Worm (Caenorhabditis elegans): ENCODE measurements around the gene F28C6.5.

The F28C6.5 gene

DNA sequence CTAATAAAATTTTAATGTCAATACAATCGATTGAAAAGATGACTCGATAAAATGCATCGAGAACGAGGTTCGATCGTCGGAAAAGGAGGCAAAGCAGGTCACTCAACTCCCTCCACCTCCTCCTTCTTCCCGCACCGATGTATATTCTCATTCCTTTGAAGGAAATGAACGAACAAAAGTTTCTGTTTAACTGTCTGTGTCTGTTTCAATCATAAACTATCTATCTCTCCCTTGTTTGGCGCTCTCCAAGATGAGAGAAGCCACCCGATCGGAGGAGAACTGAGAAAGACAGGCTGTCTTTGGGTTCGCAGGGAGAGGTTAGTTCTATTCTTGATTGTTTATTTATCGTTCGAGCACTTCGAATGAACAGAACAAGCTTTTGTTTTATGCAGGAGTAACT is 41.8 kb downstream of the F28C6.5 start, which contains the start of gene D2085.7:
D2085.7 (plus strand) TSS at position 251 of the 400 bp plus-strand sequence.
- TF ChIP-seq hmbx-1 (tag; optimal IDR thresholded peaks at IDR 0.05) (no peak), sea-1 (GFP tag; conservative IDR thresholded peaks at IDR 0.05) (no peak), ets-7 (tag; optimal IDR thresholded peaks at IDR 0.05) (no peak), hnd-1 (tag; optimal IDR thresholded peaks at IDR 0.05) (no peak), ceh-13 (GFP tag; optimal IDR thresholded peaks at IDR 0.05) (no peak), hmg-4 (GFP tag; optimal IDR thresholded peaks at IDR 0.05) (no peak), tra-4 (tag; optimal IDR thresholded peaks at IDR 0.05) (no peak), tbx-37 (GFP tag; conservative IDR thresholded peaks at IDR 0.05) (no peak), F13C5.2 (tag; optimal IDR thresholded peaks at IDR 0.05) (no peak), aly-1 (tag; optimal IDR thresholded peaks at IDR 0.05) (no peak), flt-1 (GFP tag; IDR thresholded peaks at IDR 0.05) (no peak), tbx-11 (GFP tag; IDR thresholded peaks at IDR 0.05) (no peak), pes-1 (GFP tag; IDR thresholded peaks at IDR 0.05) (no peak), ceh-36 (tag; optimal IDR thresholded peaks at IDR 0.05) (no peak), ama-1 (optimal IDR thresholded peaks at IDR 0.05) (no peak), scrt-1 (GFP tag; IDR thresholded peaks at IDR 0.05) (no peak), B0310.2 (tag; optimal IDR thresholded peaks at IDR 0.05) (no peak)

DNA sequence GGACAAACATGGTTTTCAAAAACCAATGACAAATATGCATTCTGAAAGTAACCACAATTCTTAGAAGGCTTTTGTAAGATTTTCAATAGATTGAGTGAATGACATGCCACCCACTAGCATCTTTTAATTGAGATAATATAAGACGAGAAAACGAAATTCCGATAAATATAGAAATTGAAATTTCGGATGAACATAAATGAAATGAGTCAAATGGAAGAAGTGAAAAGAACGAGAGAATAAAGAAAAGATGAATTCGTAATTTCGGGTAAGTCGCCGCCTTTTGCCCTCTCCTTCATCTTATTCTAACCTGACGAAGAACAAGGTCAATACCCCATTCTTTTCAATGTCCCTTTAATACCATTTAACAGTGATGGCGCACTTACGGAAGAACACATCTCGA is 43.1 kb downstream of the F28C6.5 start:
- TF ChIP-seq hmg-4 (GFP tag; optimal IDR thresholded peaks at IDR 0.05) (no peak), ceh-13 (GFP tag; optimal IDR thresholded peaks at IDR 0.05) (no peak), B0310.2 (tag; optimal IDR thresholded peaks at IDR 0.05) (no peak), hmbx-1 (tag; optimal IDR thresholded peaks at IDR 0.05) (no peak), tbx-37 (GFP tag; conservative IDR thresholded peaks at IDR 0.05) (no peak), tra-4 (tag; optimal IDR thresholded peaks at IDR 0.05) (no peak), scrt-1 (GFP tag; IDR thresholded peaks at IDR 0.05) (no peak), ama-1 (optimal IDR thresholded peaks at IDR 0.05) (no peak), hnd-1 (tag; optimal IDR thresholded peaks at IDR 0.05) (no peak), ets-7 (tag; optimal IDR thresholded peaks at IDR 0.05) (no peak), sea-1 (GFP tag; conservative IDR thresholded peaks at IDR 0.05) (no peak), pes-1 (GFP tag; IDR thresholded peaks at IDR 0.05) (no peak), F13C5.2 (tag; optimal IDR thresholded peaks at IDR 0.05) (no peak), ceh-36 (tag; optimal IDR thresholded peaks at IDR 0.05) (no peak), flt-1 (GFP tag; IDR thresholded peaks at IDR 0.05) (no peak), tbx-11 (GFP tag; IDR thresholded peaks at IDR 0.05) (no peak), aly-1 (tag; optimal IDR thresholded peaks at IDR 0.05) (no peak)

DNA sequence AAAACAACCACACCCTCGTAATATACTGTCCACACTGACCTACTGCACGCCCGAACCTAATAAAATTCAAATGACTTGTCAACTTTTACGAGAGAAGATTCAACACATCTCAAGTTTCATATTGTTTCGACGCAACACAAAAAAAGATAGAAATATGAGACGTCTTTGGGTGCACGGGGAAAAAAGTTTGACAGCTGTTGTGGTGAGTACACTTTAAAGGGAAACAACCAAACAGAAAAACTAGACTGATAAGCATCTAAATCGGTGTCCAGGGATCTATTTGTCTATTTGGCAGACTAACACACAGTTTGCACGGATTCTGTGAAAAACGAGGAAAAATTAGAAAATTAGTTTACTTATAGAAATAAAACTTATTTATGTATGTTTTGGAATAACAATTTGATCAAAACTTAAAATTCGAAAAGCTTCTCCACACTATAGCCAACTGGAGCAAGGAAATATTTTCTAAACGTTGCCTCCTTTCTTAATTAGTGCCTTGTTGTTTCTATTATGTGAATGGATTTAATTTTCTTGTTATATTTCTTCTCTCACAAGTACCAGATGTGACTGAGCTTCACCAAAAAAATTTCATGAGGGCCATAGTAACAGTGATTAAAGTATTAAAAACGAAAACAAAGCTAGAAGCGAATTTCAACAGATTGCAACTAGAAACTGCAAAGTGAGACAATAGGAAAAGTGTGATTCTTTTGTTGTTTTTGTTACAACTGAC is 44.5 kb downstream of the F28C6.5 start:
- no peak for TF ChIP-seq tbx-37 (GFP tag; conservative IDR thresholded peaks at IDR 0.05)

DNA sequence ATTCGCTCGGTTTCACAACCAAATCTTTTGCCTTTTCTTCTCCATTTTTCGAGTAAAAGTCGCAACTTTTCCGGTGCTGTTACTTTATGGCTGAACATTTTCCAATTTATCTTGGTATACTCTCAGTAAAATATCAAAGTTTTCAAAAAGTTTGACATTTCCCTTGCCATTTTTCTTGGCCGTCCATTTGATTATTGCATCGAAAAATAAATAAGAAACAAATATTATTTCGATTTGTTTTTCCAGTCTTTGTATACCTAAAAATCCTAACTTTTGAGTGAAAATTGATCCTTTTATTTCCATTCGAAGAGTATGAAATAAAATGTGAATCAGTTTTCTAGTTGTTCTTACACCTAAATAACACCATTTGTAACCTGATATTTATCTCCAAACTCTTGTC is 47.1 kb downstream of the F28C6.5 start:
- TF ChIP-seq ceh-36 (tag; optimal IDR thresholded peaks at IDR 0.05) (no peak), ceh-13 (GFP tag; optimal IDR thresholded peaks at IDR 0.05) (no peak), flt-1 (GFP tag; IDR thresholded peaks at IDR 0.05) (no peak), scrt-1 (GFP tag; IDR thresholded peaks at IDR 0.05) (no peak), hmg-4 (GFP tag; optimal IDR thresholded peaks at IDR 0.05) (no peak), B0310.2 (tag; optimal IDR thresholded peaks at IDR 0.05) (no peak), F13C5.2 (tag; optimal IDR thresholded peaks at IDR 0.05) (no peak), hnd-1 (tag; optimal IDR thresholded peaks at IDR 0.05) (no peak), aly-1 (tag; optimal IDR thresholded peaks at IDR 0.05) (no peak), tbx-37 (GFP tag; conservative IDR thresholded peaks at IDR 0.05) (no peak), ama-1 (optimal IDR thresholded peaks at IDR 0.05) (no peak), pes-1 (GFP tag; IDR thresholded peaks at IDR 0.05) (no peak), tbx-11 (GFP tag; IDR thresholded peaks at IDR 0.05) (no peak), ets-7 (tag; optimal IDR thresholded peaks at IDR 0.05) (no peak), sea-1 (GFP tag; conservative IDR thresholded peaks at IDR 0.05) (no peak), tra-4 (tag; optimal IDR thresholded peaks at IDR 0.05) (no peak)

DNA sequence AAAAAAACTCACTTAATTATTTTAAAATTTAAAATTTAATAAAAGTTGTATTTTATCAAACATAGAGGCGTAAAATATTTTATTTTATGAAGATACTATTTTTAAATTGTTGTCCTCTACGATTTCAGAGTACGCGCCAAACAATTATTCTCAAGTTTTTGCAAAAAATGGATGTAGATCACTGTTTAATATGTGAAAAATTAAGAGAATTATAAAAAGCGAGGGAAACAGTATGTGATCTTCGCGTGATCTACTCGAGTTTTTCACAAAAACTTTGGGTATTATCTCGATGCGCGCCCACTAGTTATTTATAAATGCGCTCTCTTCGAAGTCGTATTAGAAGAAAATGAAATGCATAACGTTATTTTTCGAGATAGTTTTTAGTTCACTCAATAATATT is 49.5 kb downstream of the F28C6.5 start:
- TF ChIP-seq ceh-13 (GFP tag; optimal IDR thresholded peaks at IDR 0.05) (no peak), ceh-36 (tag; optimal IDR thresholded peaks at IDR 0.05) (no peak), ama-1 (optimal IDR thresholded peaks at IDR 0.05) (no peak), sea-1 (GFP tag; conservative IDR thresholded peaks at IDR 0.05) (no peak), flt-1 (GFP tag; IDR thresholded peaks at IDR 0.05) (no peak), ets-7 (tag; optimal IDR thresholded peaks at IDR 0.05) (no peak), tbx-11 (GFP tag; IDR thresholded peaks at IDR 0.05) (no peak), tbx-37 (GFP tag; conservative IDR thresholded peaks at IDR 0.05) (no peak), tra-4 (tag; optimal IDR thresholded peaks at IDR 0.05) (no peak), B0310.2 (tag; optimal IDR thresholded peaks at IDR 0.05) (no peak), hmg-4 (GFP tag; optimal IDR thresholded peaks at IDR 0.05) (no peak), scrt-1 (GFP tag; IDR thresholded peaks at IDR 0.05) (no peak), pes-1 (GFP tag; IDR thresholded peaks at IDR 0.05) (no peak), aly-1 (tag; optimal IDR thresholded peaks at IDR 0.05) (no peak), hmbx-1 (tag; optimal IDR thresholded peaks at IDR 0.05) (no peak), hnd-1 (tag; optimal IDR thresholded peaks at IDR 0.05) (no peak), F13C5.2 (tag; optimal IDR thresholded peaks at IDR 0.05) (no peak)
